Fruit fly (Drosophila melanogaster) whole organism, prepupa: ENCODE data around the gene CG33514.

Source experiments
- CG6276 ChIP-seq: fragments of 200-800 bp; sonication (Bioruptor generic); optimal IDR thresholded peaks from 2 replicates; lab custom pipeline; 2017; ENCODE audit warnings: missing biosample characterization, mild to moderate bottlenecking, missing genetic modification characterization
- Lpt ChIP-seq: fragments of 200-800 bp; sonication (Bioruptor generic); optimal IDR thresholded peaks from 3 replicates; lab custom pipeline; 2016; ENCODE audit warnings: missing biosample characterization, missing genetic modification characterization

DNA sequence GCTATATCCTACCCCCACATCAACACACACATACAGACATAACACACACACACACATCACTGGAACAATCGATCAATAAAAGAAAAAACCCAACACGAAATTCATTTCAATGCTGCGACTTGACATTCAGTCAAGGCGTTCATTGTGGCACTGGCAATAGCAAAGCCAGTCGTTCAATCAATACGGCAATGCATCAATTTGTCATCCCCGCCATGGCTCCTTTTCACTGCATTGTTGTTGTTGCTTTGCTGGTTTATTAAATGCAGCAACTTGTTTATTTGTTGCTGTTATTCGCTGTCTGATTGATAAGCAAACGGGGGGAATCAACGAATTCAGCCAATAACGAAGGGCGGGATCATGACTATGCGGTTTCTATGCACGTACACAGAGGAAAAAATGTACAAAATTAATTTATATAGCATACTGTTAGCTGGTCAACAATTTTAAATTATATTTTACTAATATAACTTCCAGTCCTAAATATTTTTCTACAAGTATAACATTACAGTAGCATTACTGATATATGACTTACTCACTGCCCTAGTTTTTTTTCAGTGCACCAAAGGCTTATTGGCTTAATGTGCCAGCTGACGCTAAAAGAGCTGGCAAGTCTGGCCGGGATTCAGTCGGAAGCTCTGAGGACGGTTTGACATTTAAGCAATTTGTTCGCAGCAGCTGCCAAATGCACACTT lies 10.6 kb downstream of the CG33514 start:
- TF ChIP-seq Lpt (GFP tag; lab: Kevin White, UChicago): no peak
- no peak for TF ChIP-seq CG6276 (GFP tag; lab: Kevin White, UChicago)
